Worm (Caenorhabditis elegans): ENCODE measurements around the gene ubq-2.

ce11 chrIII:13002098-13002497 is 23.8 kb upstream of the ubq-2 start, which contains the start of gene ZK1010.10:
- TF ChIP-seq zip-8 (tag; optimal IDR thresholded peaks at IDR 0.05) (no peak), ceh-83 (GFP tag; optimal IDR thresholded peaks at IDR 0.05) (no peak), snpc-4 (tag; optimal IDR thresholded peaks at IDR 0.05) (no peak), unc-39 (tag; optimal IDR thresholded peaks at IDR 0.05) (no peak), mls-2 (tag; optimal IDR thresholded peaks at IDR 0.05) (no peak), blmp-1 (tag; optimal IDR thresholded peaks at IDR 0.05) (no peak), mab-5 (tag; optimal IDR thresholded peaks at IDR 0.05) (no peak), nhr-237 (tag; optimal IDR thresholded peaks at IDR 0.05) (peak; percentile 59), unc-62 (GFP tag; optimal IDR thresholded peaks at IDR 0.05) (no peak), mep-1 (tag; optimal IDR thresholded peaks at IDR 0.05) (peak; percentile 63), nhr-12 (tag; optimal IDR thresholded peaks at IDR 0.05) (no peak), elt-3 (tag; optimal IDR thresholded peaks at IDR 0.05) (no peak), cnd-1 (tag; optimal IDR thresholded peaks at IDR 0.05) (no peak), ztf-11 (tag; optimal IDR thresholded peaks at IDR 0.05) (no peak)
